Fruit fly (Drosophila melanogaster) whole organism, prepupa: Measurements from ENCODE around the gene CG7530.

Experiments used
- Blimp-1 ChIP-seq: fragments of 200-800 bp; sonication (Bioruptor generic); optimal IDR thresholded peaks from 3 replicates; lab custom pipeline; 2017; ENCODE audit warnings: missing biosample characterization, missing genetic modification characterization, mild to moderate bottlenecking, moderate library complexity, missing genetic modification reagents
- CG10669 ChIP-seq: fragments of 200-800 bp; sonication (Bioruptor generic); optimal IDR thresholded peaks from 3 replicates; lab custom pipeline; 2018; ENCODE audit warnings: missing biosample characterization, mild to moderate bottlenecking, missing genetic modification characterization, moderate library complexity
- CG11762 ChIP-seq: fragments of 200-800 bp; sonication (Bioruptor generic); optimal IDR thresholded peaks from 3 replicates; lab custom pipeline; 2016; ENCODE audit warnings: missing biosample characterization, missing genetic modification characterization; ENCODE audit not compliant: insufficient read depth
- CG11902 ChIP-seq: fragments of 200-800 bp; sonication (Bioruptor generic); optimal IDR thresholded peaks from 3 replicates; lab custom pipeline; 2016; ENCODE audit warnings: missing biosample characterization, missing genetic modification characterization
- CG15336 ChIP-seq: fragments of 200-800 bp; sonication (Bioruptor generic); IDR thresholded peaks from 2 replicates; pipeline ENCODE4 v1.3.6; 2022; ENCODE audit warnings: missing biosample characterization, missing genetic modification characterization
- CG1621 ChIP-seq: fragments of 200-800 bp; sonication (Bioruptor generic); optimal IDR thresholded peaks from 3 replicates; lab custom pipeline; 2018; ENCODE audit warnings: missing biosample characterization, mild to moderate bottlenecking, missing genetic modification characterization
- CG16779 ChIP-seq: fragments of 200-800 bp; sonication (Bioruptor generic); optimal IDR thresholded peaks from 3 replicates; lab custom pipeline; 2017; ENCODE audit warnings: missing biosample characterization, mild to moderate bottlenecking, missing genetic modification characterization
- CG3032 ChIP-seq: fragments of 200-800 bp; optimal IDR thresholded peaks from 2 replicates; lab custom pipeline; 2019; ENCODE audit warnings: missing biosample characterization, mild to moderate bottlenecking, missing genetic modification characterization, moderate library complexity
- CG34406 ChIP-seq: fragments of 200-800 bp; sonication (Bioruptor generic); optimal IDR thresholded peaks from 3 replicates; lab custom pipeline; 2016; ENCODE audit warnings: missing biosample characterization, missing genetic modification characterization
- CG4318 ChIP-seq: fragments of 200-800 bp; sonication (Bioruptor generic); optimal IDR thresholded peaks from 3 replicates; lab custom pipeline; 2017; ENCODE audit warnings: missing biosample characterization, mild to moderate bottlenecking, missing genetic modification characterization
- CG6163 ChIP-seq: fragments of 200-800 bp; sonication (Bioruptor generic); IDR thresholded peaks from 3 replicates; pipeline ENCODE4 v1.3.6; 2022; ENCODE audit warnings: missing biosample characterization, missing genetic modification characterization
- CG6792 ChIP-seq: fragments of 200-800 bp; sonication (Bioruptor generic); optimal IDR thresholded peaks from 3 replicates; lab custom pipeline; 2016; ENCODE audit warnings: missing biosample characterization, missing genetic modification characterization
- CG6808 ChIP-seq: fragments of 200-800 bp; sonication (Bioruptor generic); optimal IDR thresholded peaks from 3 replicates; lab custom pipeline; 2017; ENCODE audit warnings: missing biosample characterization, missing genetic modification characterization, mild to moderate bottlenecking, moderate library complexity, missing genetic modification reagents
- CG6854 ChIP-seq: fragments of 200-800 bp; sonication (Bioruptor generic); optimal IDR thresholded peaks from 2 replicates; lab custom pipeline; 2017; ENCODE audit warnings: missing biosample characterization, mild to moderate bottlenecking, missing genetic modification characterization
- CG7368 ChIP-seq: fragments of 200-800 bp; sonication (Bioruptor generic); optimal IDR thresholded peaks from 3 replicates; lab custom pipeline; 2016; ENCODE audit warnings: missing biosample characterization, missing genetic modification characterization
- CG8119 ChIP-seq: fragments of 200-800 bp; sonication (Bioruptor generic); IDR thresholded peaks from 3 replicates; pipeline ENCODE4 v1.3.6; 2022; ENCODE audit warnings: missing biosample characterization, missing genetic modification characterization
- CG8319 ChIP-seq: fragments of 200-800 bp; sonication (Bioruptor generic); optimal IDR thresholded peaks from 3 replicates; lab custom pipeline; 2016; ENCODE audit warnings: missing biosample characterization, missing genetic modification characterization
- CG9139 ChIP-seq: fragments of 200-800 bp; sonication (Bioruptor generic); optimal IDR thresholded peaks from 3 replicates; lab custom pipeline; 2017; ENCODE audit warnings: missing biosample characterization, mild to moderate bottlenecking, missing genetic modification characterization
- Eip75B ChIP-seq: fragments of 200-800 bp; sonication (Bioruptor generic); optimal IDR thresholded peaks from 3 replicates; lab custom pipeline; 2016; ENCODE audit warnings: missing biosample characterization, missing genetic modification characterization
- Eip93F ChIP-seq: fragments of 200-800 bp; sonication (Bioruptor generic); optimal IDR thresholded peaks from 2 replicates; lab custom pipeline; 2016; ENCODE audit warnings: missing biosample characterization, mild to moderate bottlenecking, missing genetic modification characterization
- Ets96B ChIP-seq: fragments of 200-800 bp; optimal IDR thresholded peaks from 2 replicates; lab custom pipeline; 2019; ENCODE audit warnings: missing biosample characterization, mild to moderate bottlenecking, missing genetic modification characterization, moderate library complexity
- Hr4 ChIP-seq: fragments of 200-800 bp; sonication (Bioruptor generic); optimal IDR thresholded peaks from 3 replicates; lab custom pipeline; 2016; ENCODE audit warnings: missing biosample characterization, missing genetic modification characterization
- Met ChIP-seq: fragments of 200-800 bp; sonication (Bioruptor generic); optimal IDR thresholded peaks from 3 replicates; lab custom pipeline; 2016; ENCODE audit warnings: missing biosample characterization, missing genetic modification characterization
- OdsH ChIP-seq: fragments of 200-800 bp; sonication (Bioruptor generic); optimal IDR thresholded peaks from 3 replicates; lab custom pipeline; 2016; ENCODE audit warnings: missing biosample characterization, missing genetic modification characterization
- Sox102F ChIP-seq: fragments of 200-800 bp; sonication (Bioruptor generic); optimal IDR thresholded peaks from 2 replicates; lab custom pipeline; 2016; ENCODE audit warnings: missing biosample characterization, mild to moderate bottlenecking, missing genetic modification characterization
- Sox14 ChIP-seq: fragments of 200-800 bp; sonication (Bioruptor generic); optimal IDR thresholded peaks from 3 replicates; lab custom pipeline; 2016; ENCODE audit warnings: missing biosample characterization, missing genetic modification characterization
- Sox15 ChIP-seq: fragments of 200-800 bp; sonication (Bioruptor generic); optimal IDR thresholded peaks from 3 replicates; lab custom pipeline; 2016; ENCODE audit warnings: missing biosample characterization, missing genetic modification characterization
- achi ChIP-seq: fragments of 200-800 bp; sonication (Bioruptor generic); optimal IDR thresholded peaks from 3 replicates; lab custom pipeline; 2016; ENCODE audit warnings: missing biosample characterization, missing genetic modification characterization
- cyc ChIP-seq: fragments of 200-800 bp; sonication (Bioruptor generic); optimal IDR thresholded peaks from 3 replicates; lab custom pipeline; 2016; ENCODE audit warnings: missing biosample characterization, missing genetic modification characterization
- dac ChIP-seq: fragments of 200-800 bp; sonication (Bioruptor generic); optimal IDR thresholded peaks from 2 replicates; lab custom pipeline; 2017; ENCODE audit warnings: missing biosample characterization, mild to moderate bottlenecking, missing genetic modification characterization
- dsx ChIP-seq: fragments of 200-800 bp; optimal IDR thresholded peaks from 3 replicates; lab custom pipeline; 2019; ENCODE audit warnings: missing biosample characterization, mild to moderate bottlenecking, missing genetic modification characterization, moderate library complexity; ENCODE audit not compliant: poor library complexity, severe bottlenecking
- eg ChIP-seq: fragments of 200-800 bp; sonication (Bioruptor generic); IDR thresholded peaks from 3 replicates; pipeline ENCODE4 v1.3.6; 2022; ENCODE audit warnings: missing biosample characterization, missing genetic modification characterization
- esn ChIP-seq: fragments of 200-800 bp; sonication (Bioruptor generic); optimal IDR thresholded peaks from 2 replicates; lab custom pipeline; 2016; ENCODE audit warnings: missing biosample characterization, mild to moderate bottlenecking, missing genetic modification characterization, moderate library complexity
- fd59A ChIP-seq: fragments of 200-800 bp; sonication (Bioruptor generic); optimal IDR thresholded peaks from 2 replicates; lab custom pipeline; 2017; ENCODE audit warnings: missing biosample characterization, mild to moderate bottlenecking, missing genetic modification characterization, missing genetic modification reagents
- fd85E ChIP-seq: fragments of 200-800 bp; sonication (Bioruptor generic); optimal IDR thresholded peaks from 3 replicates; lab custom pipeline; 2016; ENCODE audit warnings: missing biosample characterization, missing genetic modification characterization
- fkh ChIP-seq: fragments of 200-800 bp; sonication (Bioruptor generic); optimal IDR thresholded peaks from 3 replicates; lab custom pipeline; 2017; ENCODE audit warnings: missing biosample characterization, mild to moderate bottlenecking, missing genetic modification characterization, moderate library complexity
- lz ChIP-seq: fragments of 200-800 bp; sonication (Bioruptor generic); optimal IDR thresholded peaks from 3 replicates; lab custom pipeline; 2016; ENCODE audit warnings: missing biosample characterization, missing genetic modification characterization
- net ChIP-seq: fragments of 200-800 bp; sonication (Bioruptor generic); optimal IDR thresholded peaks from 3 replicates; lab custom pipeline; 2016; ENCODE audit warnings: missing biosample characterization, missing genetic modification characterization
- pdm3 ChIP-seq: fragments of 200-800 bp; sonication (Bioruptor generic); optimal IDR thresholded peaks from 3 replicates; lab custom pipeline; 2016; ENCODE audit warnings: missing biosample characterization, missing genetic modification characterization
- salr ChIP-seq, 2 experiments: fragments of 200-800 bp; sonication (Bioruptor generic); optimal IDR thresholded peaks; 3 replicates each; lab custom pipeline; 2016 to 2018; ENCODE audit warnings: missing biosample characterization in 2 of 2, missing genetic modification characterization in 2 of 2, mild to moderate bottlenecking in 1 of 2
- spab ChIP-seq: fragments of 200-800 bp; sonication (Bioruptor generic); optimal IDR thresholded peaks from 2 replicates; lab custom pipeline; 2017; ENCODE audit warnings: missing biosample characterization, mild to moderate bottlenecking, missing genetic modification characterization, missing genetic modification reagents
- ss ChIP-seq, 2 experiments: fragments of 200-800 bp; sonication (Bioruptor generic); optimal IDR thresholded peaks; 2 replicates in 1 of 2; 3 replicates in 1 of 2; lab custom pipeline; 2017 to 2018; ENCODE audit warnings: mild to moderate bottlenecking in 2 of 2, missing biosample characterization in 2 of 2, missing genetic modification characterization in 2 of 2, moderate library complexity in 1 of 2
- svp ChIP-seq: fragments of 200-800 bp; sonication (Bioruptor generic); peaks from one replicate; lab custom pipeline; 2016; ENCODE audit warnings: missing biosample characterization, missing genetic modification characterization
- topi ChIP-seq: fragments of 200-800 bp; sonication (Bioruptor generic); optimal IDR thresholded peaks from 3 replicates; lab custom pipeline; 2016; ENCODE audit warnings: missing biosample characterization, missing genetic modification characterization
- vri ChIP-seq: fragments of 200-800 bp; sonication (Bioruptor generic); optimal IDR thresholded peaks from 3 replicates; lab custom pipeline; 2016; ENCODE audit warnings: missing biosample characterization, mild to moderate bottlenecking, missing genetic modification characterization

The CG7530 gene

dm6 chr3R:14742928-14743327 lies 11.6 kb upstream of the CG7530 start (continued):
- peak; percentile 62 for TF ChIP-seq cyc
- peak; percentile 62 for TF ChIP-seq CG6808 (GFP tag; lab: Kevin White, UChicago)
- no peak for TF ChIP-seq CG4318
- TF ChIP-seq spab (GFP tag; lab: Kevin White, UChicago) = peak; percentile 49
- peak; percentile 82 for TF ChIP-seq topi
- TF ChIP-seq achi (GFP tag; lab: Kevin White, UChicago) = peak; percentile 77
- TF ChIP-seq CG8119 (GFP tag; lab: Robert Waterston, UW) = peak; percentile 75
- peak; percentile 38 for TF ChIP-seq Sox15 (GFP tag; lab: Kevin White, UChicago)
- peak; percentile 65 for TF ChIP-seq Sox14 (GFP tag; lab: Kevin White, UChicago)
- peak; percentile 76 for TF ChIP-seq Ets96B (tag; lab: Kevin White, UChicago)
- TF ChIP-seq CG11902 (GFP tag; lab: Kevin White, UChicago) = peak; percentile 59
- peak; percentile 14 for TF ChIP-seq vri (GFP tag; lab: Kevin White, UChicago)
- peak; percentile 71 for TF ChIP-seq Met
- TF ChIP-seq CG6792 (GFP tag; lab: Kevin White, UChicago) = peak; percentile 53
- TF ChIP-seq CG8319 (GFP tag; lab: Kevin White, UChicago) = peak; percentile 29
- TF ChIP-seq dsx (GFP tag; lab: Kevin White, UChicago) = peak; percentile 80
- TF ChIP-seq esn (GFP tag; lab: Kevin White, UChicago) = peak; percentile 78
- TF ChIP-seq CG15336 = peak; percentile 75
- no peak for TF ChIP-seq CG6854 (GFP tag; lab: Kevin White, UChicago)
- peak; percentile 71 for TF ChIP-seq Hr4 (GFP tag; lab: Kevin White, UChicago)
- TF ChIP-seq fd85E (GFP tag; lab: Kevin White, UChicago) = no peak
- peak; percentile 83 for TF ChIP-seq eg (GFP tag; lab: Robert Waterston, UW)
- peak; percentile 77 for TF ChIP-seq pdm3 (GFP tag; lab: Kevin White, UChicago)

- TF ChIP-seq svp (peak; percentile 31), CG8119 (GFP tag; lab: Robert Waterston, UW) (0 out of 3 replicates have a peak, but pooled peaks have one; percentile 15), fkh (GFP tag; lab: Kevin White, UChicago) (peak; percentile 3), fd59A (GFP tag; lab: Kevin White, UChicago) (no peak), CG10669 (GFP tag; lab: Kevin White, UChicago) (no peak), cyc (no peak), salr (GFP tag; optimal IDR thresholded peaks at IDR 0.05; lab: Kevin White, UChicago) (no peak), Eip75B (GFP tag; lab: Kevin White, UChicago) (no peak), OdsH (no peak), CG1621 (tag; lab: Kevin White, UChicago) (no peak), Blimp-1 (GFP tag; lab: Kevin White, UChicago) (no peak), ss (GFP tag; optimal IDR thresholded peaks at IDR 0.05; lab: Kevin White, UChicago) (peak in 1 of 2 experiments; percentile 1), dsx (GFP tag; lab: Kevin White, UChicago) (no peak), CG11762 (GFP tag; lab: Kevin White, UChicago) (no peak), pdm3 (GFP tag; lab: Kevin White, UChicago) (no peak), CG7368 (GFP tag; lab: Kevin White, UChicago) (no peak)
Measured at dm6 chr3R:14742064-14742463, 10.8 kb upstream of the CG7530 start.

- peak; percentile 18 for TF ChIP-seq Eip93F (GFP tag; lab: Kevin White, UChicago)
- TF ChIP-seq CG6808 (GFP tag; lab: Kevin White, UChicago) = no peak
- TF ChIP-seq salr (GFP tag; optimal IDR thresholded peaks at IDR 0.05; lab: Kevin White, UChicago) = no peak
- no peak for TF ChIP-seq achi (GFP tag; lab: Kevin White, UChicago)
- no peak for TF ChIP-seq CG10669 (GFP tag; lab: Kevin White, UChicago)
- peak; percentile 34 for TF ChIP-seq vri (GFP tag; lab: Kevin White, UChicago)
- TF ChIP-seq CG6163 = no peak
- TF ChIP-seq CG4318 = no peak
- TF ChIP-seq ss (GFP tag; optimal IDR thresholded peaks at IDR 0.05; lab: Kevin White, UChicago) = no peak
- TF ChIP-seq CG1621 (tag; lab: Kevin White, UChicago) = no peak
- peak; percentile 46 for TF ChIP-seq Sox102F (GFP tag; lab: Kevin White, UChicago)
- no peak for TF ChIP-seq CG3032 (tag; lab: Kevin White, UChicago)
- TF ChIP-seq lz (GFP tag; lab: Kevin White, UChicago) = peak; percentile 42
- TF ChIP-seq net = no peak
- TF ChIP-seq CG8319 (GFP tag; lab: Kevin White, UChicago) = no peak
- TF ChIP-seq CG9139 (GFP tag; lab: Kevin White, UChicago) = no peak
- TF ChIP-seq CG16779 (tag; lab: Kevin White, UChicago) = no peak
- no peak for TF ChIP-seq dac
- no peak for TF ChIP-seq CG34406 (GFP tag; lab: Kevin White, UChicago)
Measured at dm6 chr3R:14741192-14741915, 10.0 kb upstream of the CG7530 start, which contains the start of the genes eff and jvl. eff (minus strand) TSS chr3R:14741319. jvl (plus strand) TSS chr3R:14741582.
